Worm (Caenorhabditis elegans) whole organism, young adult: Measurements from ENCODE around the gene srv-7.

ENCODE experiments used
- D2030.7 ChIP-seq: fragments of 200-800 bp; sonication (Bioruptor generic); IDR thresholded peaks from 2 replicates; pipeline ENCODE4 v1.3.6; 2022; ENCODE audit warnings: missing genetic modification reagents, missing genetic modification characterization, missing compliant biosample characterization
- F22D6.2 ChIP-seq: sonication (generic microtip); optimal IDR thresholded peaks from 2 replicates; lab custom pipeline; 2016; ENCODE audit warnings: mild to moderate bottlenecking, missing genetic modification characterization, missing compliant biosample characterization
- F37B4.10 ChIP-seq: fragments of 200-800 bp; sonication (Bioruptor generic); IDR thresholded peaks from 2 replicates; pipeline ENCODE4 v1.3.6; 2022; ENCODE audit warnings: missing genetic modification characterization, missing compliant biosample characterization
- F39B2.1 ChIP-seq: fragments of 200-800 bp; sonication (Bioruptor generic); IDR thresholded peaks from 2 replicates; pipeline ENCODE4 v1.3.6; 2022; ENCODE audit warnings: missing genetic modification reagents, missing genetic modification characterization, missing compliant biosample characterization
- F52B5.7 ChIP-seq: sonication (generic microtip); optimal IDR thresholded peaks from 2 replicates; lab custom pipeline; 2016; ENCODE audit warnings: mild to moderate bottlenecking, missing genetic modification characterization, missing compliant biosample characterization
- F57A8.1 ChIP-seq: fragments of 200-800 bp; sonication (Bioruptor generic); optimal IDR thresholded peaks from 2 replicates; lab custom pipeline; 2018; ENCODE audit warnings: mild to moderate bottlenecking, missing genetic modification characterization, moderate library complexity, missing compliant biosample characterization
- K11D2.4 ChIP-seq: fragments of 200-800 bp; sonication (Bioruptor generic); IDR thresholded peaks from 2 replicates; pipeline ENCODE4 v1.3.6; 2022; ENCODE audit warnings: missing genetic modification reagents, missing genetic modification characterization, missing compliant biosample characterization
- K12H6.12 ChIP-seq: fragments of 200-800 bp; sonication (Bioruptor generic); optimal IDR thresholded peaks from 2 replicates; lab custom pipeline; 2018; ENCODE audit warnings: mild to moderate bottlenecking, missing genetic modification characterization, missing compliant biosample characterization
- Y67H2A.10 ChIP-seq: fragments of 200-800 bp; sonication (Bioruptor generic); conservative IDR thresholded peaks from 2 replicates; pipeline ENCODE4 v1.3.6; 2022; ENCODE audit warnings: missing genetic modification reagents, missing genetic modification characterization, missing compliant biosample characterization
- Y79H2A.3 ChIP-seq: fragments of 200-800 bp; sonication (Bioruptor generic); conservative IDR thresholded peaks from 2 replicates; pipeline ENCODE4 v1.3.6; 2022; ENCODE audit warnings: missing genetic modification reagents, missing genetic modification characterization, missing compliant biosample characterization
- Y95B8A.8 ChIP-seq: fragments of 200-800 bp; sonication (Bioruptor generic); IDR thresholded peaks from 2 replicates; pipeline ENCODE4 v1.3.6; 2022; ENCODE audit warnings: missing genetic modification reagents, missing genetic modification characterization, missing compliant biosample characterization
- atf-7 ChIP-seq: sonication (generic microtip); optimal IDR thresholded peaks from 2 replicates; lab custom pipeline; 2017; ENCODE audit warnings: mild to moderate bottlenecking, missing genetic modification characterization, missing compliant biosample characterization
- attf-5 ChIP-seq: fragments of 200-800 bp; sonication (Bioruptor generic); optimal IDR thresholded peaks from 2 replicates; lab custom pipeline; 2018; ENCODE audit warnings: mild to moderate bottlenecking, missing genetic modification characterization, missing compliant biosample characterization
- ccch-3 ChIP-seq: fragments of 200-800 bp; sonication (Bioruptor generic); optimal IDR thresholded peaks from 2 replicates; lab custom pipeline; 2018; ENCODE audit warnings: mild to moderate bottlenecking, missing genetic modification characterization, missing compliant biosample characterization
- ceh-40 ChIP-seq: fragments of 200-800 bp; sonication (Bioruptor generic); IDR thresholded peaks from 2 replicates; pipeline ENCODE4 v1.3.6; 2022; ENCODE audit warnings: missing genetic modification characterization, missing compliant biosample characterization
- ceh-58 ChIP-seq: fragments of 200-800 bp; sonication (Bioruptor generic); IDR thresholded peaks from 2 replicates; pipeline ENCODE4 v1.3.6; 2022; ENCODE audit warnings: missing genetic modification characterization, missing compliant biosample characterization
- ceh-79 ChIP-seq: sonication (generic microtip); optimal IDR thresholded peaks from 2 replicates; lab custom pipeline; 2017; ENCODE audit warnings: mild to moderate bottlenecking, missing genetic modification characterization, missing compliant biosample characterization
- chd-7 ChIP-seq: sonication (generic microtip); optimal IDR thresholded peaks from 2 replicates; lab custom pipeline; 2016; ENCODE audit warnings: mild to moderate bottlenecking, missing genetic modification characterization, moderate library complexity, missing compliant biosample characterization
- dox-1 ChIP-seq: fragments of 200-800 bp; sonication (Bioruptor generic); IDR thresholded peaks from 2 replicates; pipeline ENCODE4 v1.3.6; 2022; ENCODE audit warnings: missing genetic modification reagents, missing genetic modification characterization, missing compliant biosample characterization
- dpl-1 ChIP-seq: fragments of 150-350 bp; optimal IDR thresholded peaks from 2 replicates; lab custom pipeline; 2014; ENCODE audit warnings: missing biosample characterization, missing genetic modification reagents, missing genetic modification characterization
- efl-1 ChIP-seq: fragments of 150-350 bp; optimal IDR thresholded peaks from 2 replicates; lab custom pipeline; 2014; ENCODE audit warnings: missing biosample characterization, missing genetic modification reagents, missing genetic modification characterization
- egl-44 ChIP-seq: fragments of 200-800 bp; sonication (Bioruptor generic); IDR thresholded peaks from 2 replicates; pipeline ENCODE4 v1.3.6; 2022; ENCODE audit warnings: missing genetic modification reagents, missing genetic modification characterization, missing compliant biosample characterization
- fkh-3 ChIP-seq: sonication (generic microtip); optimal IDR thresholded peaks from 2 replicates; lab custom pipeline; 2016; ENCODE audit warnings: mild to moderate bottlenecking, missing genetic modification characterization, missing compliant biosample characterization
- gei-17 ChIP-seq: fragments of 200-800 bp; sonication (Bioruptor generic); optimal IDR thresholded peaks from 2 replicates; lab custom pipeline; 2018; ENCODE audit warnings: mild to moderate bottlenecking, missing genetic modification characterization, missing compliant biosample characterization
- hmg-20 ChIP-seq: fragments of 200-800 bp; sonication (Bioruptor generic); IDR thresholded peaks from 2 replicates; pipeline ENCODE4 v1.3.6; 2022; ENCODE audit warnings: missing genetic modification reagents, missing genetic modification characterization, missing compliant biosample characterization
- lag-1 ChIP-seq: fragments of 200-800 bp; sonication (Bioruptor generic); IDR thresholded peaks from 2 replicates; pipeline ENCODE4 v1.3.6; 2022; ENCODE audit warnings: missing genetic modification reagents, missing genetic modification characterization, missing compliant biosample characterization
- lin-26 ChIP-seq: fragments of 200-800 bp; sonication (Bioruptor generic); IDR thresholded peaks from 2 replicates; pipeline ENCODE4 v1.3.6; 2022; ENCODE audit warnings: missing genetic modification reagents, missing genetic modification characterization, missing compliant biosample characterization
- lin-40 ChIP-seq: sonication (generic microtip); optimal IDR thresholded peaks from 2 replicates; lab custom pipeline; 2016; ENCODE audit warnings: missing genetic modification characterization, mild to moderate bottlenecking, missing compliant biosample characterization, missing genotype, missing genetic modification reagents
- lir-1 ChIP-seq: fragments of 200-800 bp; sonication (Bioruptor generic); conservative IDR thresholded peaks from 2 replicates; pipeline ENCODE4 v1.3.6; 2022; ENCODE audit warnings: missing genetic modification reagents, missing genetic modification characterization, missing compliant biosample characterization
- madf-6 ChIP-seq: fragments of 200-800 bp; sonication (Bioruptor generic); IDR thresholded peaks from 2 replicates; pipeline ENCODE4 v1.3.6; 2022; ENCODE audit warnings: missing genetic modification reagents, missing genetic modification characterization, missing compliant biosample characterization
- madf-8 ChIP-seq: fragments of 200-800 bp; sonication (Bioruptor generic); conservative IDR thresholded peaks from 2 replicates; pipeline ENCODE4 v1.3.6; 2022; ENCODE audit warnings: missing genetic modification reagents, missing genetic modification characterization, missing compliant biosample characterization
- mcd-1 ChIP-seq: fragments of 200-800 bp; sonication (Bioruptor generic); IDR thresholded peaks from 2 replicates; pipeline ENCODE4 v1.3.6; 2022; ENCODE audit warnings: missing genetic modification reagents, missing genetic modification characterization, missing compliant biosample characterization
- nfya-2 ChIP-seq: fragments of 200-800 bp; sonication (Bioruptor generic); IDR thresholded peaks from 2 replicates; pipeline ENCODE4 v1.3.6; 2022; ENCODE audit warnings: missing genetic modification reagents, missing genetic modification characterization, missing compliant biosample characterization
- nhr-120 ChIP-seq: fragments of 200-800 bp; sonication (Bioruptor generic); IDR thresholded peaks from 2 replicates; pipeline ENCODE4 v1.3.6; 2022; ENCODE audit warnings: missing genetic modification characterization, missing compliant biosample characterization
- nhr-80 ChIP-seq: sonication (generic microtip); optimal IDR thresholded peaks from 2 replicates; lab custom pipeline; 2016; ENCODE audit warnings: missing genetic modification characterization, missing compliant biosample characterization
- pbrm-1 ChIP-seq: fragments of 200-800 bp; sonication (Bioruptor generic); IDR thresholded peaks from 2 replicates; pipeline ENCODE4 v1.3.6; 2022; ENCODE audit warnings: missing genetic modification reagents, missing genetic modification characterization, missing compliant biosample characterization
- pha-4 ChIP-seq: fragments of 150-350 bp; sonication (generic microtip); optimal IDR thresholded peaks from 2 replicates; lab custom pipeline; 2014; ENCODE audit warnings: missing biosample characterization, missing genetic modification reagents, missing genetic modification characterization
- rpc-1 ChIP-seq, 2 experiments: fragments of 150-350 bp in 1 of 2; sonication (generic microtip) in 1 of 2; optimal IDR thresholded peaks; 2 replicates each; lab custom pipeline; 2014 to 2018; ENCODE audit warnings: missing biosample characterization in 1 of 2, missing genetic modification characterization in 1 of 2, missing genetic modification reagents in 1 of 2, missing genotype in 1 of 2
- sdz-38 ChIP-seq: sonication (generic microtip); optimal IDR thresholded peaks from 2 replicates; lab custom pipeline; 2016; ENCODE audit warnings: missing genotype, missing genetic modification characterization, missing compliant biosample characterization
- sea-2 ChIP-seq: fragments of 200-800 bp; sonication (Bioruptor generic); IDR thresholded peaks from 2 replicates; pipeline ENCODE4 v1.3.6; 2022; ENCODE audit warnings: missing genetic modification characterization, missing compliant biosample characterization
- somi-1 ChIP-seq: fragments of 200-800 bp; sonication (Bioruptor generic); optimal IDR thresholded peaks from 2 replicates; lab custom pipeline; 2018; ENCODE audit warnings: mild to moderate bottlenecking, missing genetic modification characterization, missing compliant biosample characterization
- unc-62 ChIP-seq: fragments of 150-350 bp; optimal IDR thresholded peaks from 2 replicates; lab custom pipeline; 2014; ENCODE audit warnings: missing biosample characterization, missing genetic modification reagents, missing genetic modification characterization
- ztf-18 ChIP-seq: sonication (generic microtip); optimal IDR thresholded peaks from 2 replicates; lab custom pipeline; 2016; ENCODE audit warnings: missing genotype, mild to moderate bottlenecking, missing genetic modification characterization, missing compliant biosample characterization
- ztf-22 ChIP-seq: fragments of 200-800 bp; sonication (Bioruptor generic); optimal IDR thresholded peaks from 2 replicates; lab custom pipeline; 2018; ENCODE audit warnings: mild to moderate bottlenecking, missing genetic modification characterization, moderate library complexity, missing compliant biosample characterization
- ztf-26 ChIP-seq: sonication (generic microtip); optimal IDR thresholded peaks from 2 replicates; lab custom pipeline; 2017; ENCODE audit warnings: missing genetic modification characterization, missing compliant biosample characterization
- ztf-3 ChIP-seq: fragments of 200-800 bp; sonication (Bioruptor generic); optimal IDR thresholded peaks from 2 replicates; lab custom pipeline; 2018; ENCODE audit warnings: mild to moderate bottlenecking, missing genetic modification characterization, missing compliant biosample characterization

Gene srv-7

ce11 chrX:5659614-5660013 is 11.8 kb upstream of the srv-7 start, which contains the start of gene T22B7.22:
Gene T22B7.22, plus strand, starts transcription at chrX:5659967.
- TF ChIP-seq ztf-26 (tag; lab: Kevin White, UChicago) (peak; percentile 5), lag-1 (no peak)
- TF ChIP-seq, all 124 proteins: peak for 1

- TF ChIP-seq Y79H2A.3 (GFP tag; lab: Robert Waterston, UW) (no peak), F57A8.1 (GFP tag; lab: Kevin White, UChicago) (no peak), ceh-58 (no peak), madf-6 (GFP tag; lab: Robert Waterston, UW) (no peak), Y95B8A.8 (GFP tag; lab: Robert Waterston, UW) (no peak), madf-8 (GFP tag; lab: Robert Waterston, UW) (no peak), ceh-40 (no peak), mcd-1 (GFP tag; lab: Robert Waterston, UW) (no peak), attf-5 (GFP tag; lab: Kevin White, UChicago) (no peak), F52B5.7 (no peak), nfya-2 (GFP tag; lab: Robert Waterston, UW) (no peak), fkh-3 (no peak), lir-1 (GFP tag; lab: Robert Waterston, UW) (no peak), Y67H2A.10 (GFP tag; lab: Robert Waterston, UW) (no peak)
Measured at ce11 chrX:5655601-5656000, 7.8 kb upstream of the srv-7 start.

- TF ChIP-seq K12H6.12 (tag; lab: Kevin White, UChicago): peak; percentile 53
- TF ChIP-seq unc-62 (GFP tag; lab: Kevin White, UChicago): peak; percentile 47
- no peak for TF ChIP-seq F39B2.1 (GFP tag; lab: Robert Waterston, UW)
- TF ChIP-seq lin-40 (tag; lab: Kevin White, UChicago): peak; percentile 63
- peak; percentile 65 for TF ChIP-seq somi-1 (GFP tag; lab: Kevin White, UChicago)
- no peak for TF ChIP-seq hmg-20 (GFP tag; lab: Robert Waterston, UW)
- TF ChIP-seq rpc-1 (optimal IDR thresholded peaks at IDR 0.05; lab: Kevin White, UChicago): no peak
- no peak for TF ChIP-seq rpc-1 (tag; optimal IDR thresholded peaks at IDR 0.05; lab: Kevin White, UChicago)
- peak; percentile 6 for TF ChIP-seq gei-17 (GFP tag; lab: Kevin White, UChicago)
- no peak for TF ChIP-seq pbrm-1 (GFP tag; lab: Robert Waterston, UW)
- TF ChIP-seq D2030.7 (GFP tag; lab: Robert Waterston, UW): no peak
- TF ChIP-seq K11D2.4: peak; percentile 47; the same call in 1 of the 2 replicates
- TF ChIP-seq chd-7 (tag; lab: Kevin White, UChicago): peak; percentile 13
- peak; percentile 63 for TF ChIP-seq nhr-80 (tag; lab: Kevin White, UChicago)
- TF ChIP-seq F22D6.2 (tag; lab: Kevin White, UChicago): peak; percentile 43
- TF ChIP-seq egl-44 (GFP tag; lab: Robert Waterston, UW): 0 out of 2 replicates have a peak, but pooled peaks have one; percentile 30
- peak; percentile 48; the same call in 1 of the 2 replicates for TF ChIP-seq dox-1 (GFP tag; lab: Robert Waterston, UW)
Measured at ce11 chrX:5653813-5654212, 6.0 kb upstream of the srv-7 start, which contains the start of gene T22B7.7. Gene T22B7.7, minus strand, starts transcription at chrX:5654074.

- TF ChIP-seq ztf-22 (GFP tag; lab: Kevin White, UChicago) (no peak), F39B2.1 (GFP tag; lab: Robert Waterston, UW) (no peak), pha-4 (tag; lab: Kevin White, UChicago) (no peak), ceh-79 (no peak), dpl-1 (GFP tag; lab: Kevin White, UChicago) (no peak), sea-2 (GFP tag; lab: Robert Waterston, UW) (no peak), ztf-3 (no peak), efl-1 (GFP tag; lab: Kevin White, UChicago) (no peak), lin-26 (no peak), F37B4.10 (GFP tag; lab: Robert Waterston, UW) (no peak), ztf-26 (tag; lab: Kevin White, UChicago) (no peak), ztf-18 (tag; lab: Kevin White, UChicago) (no peak), ccch-3 (GFP tag; lab: Kevin White, UChicago) (no peak), atf-7 (tag; lab: Kevin White, UChicago) (no peak), F22D6.2 (tag; lab: Kevin White, UChicago) (no peak), nhr-120 (GFP tag; lab: Robert Waterston, UW) (no peak), sdz-38 (tag; lab: Kevin White, UChicago) (no peak)
Measured at ce11 chrX:5646951-5647423, 797 bp downstream of the srv-7 start, which contains the start of gene T22B7.3. Gene T22B7.3, plus strand, starts transcription at chrX:5647373.
